Worm (Caenorhabditis elegans) whole organism, L1 larva: ENCODE results near the gene nhr-142.

Source experiments
- alr-1 ChIP-seq: fragments of 200-800 bp; sonication (Bioruptor generic); optimal IDR thresholded peaks from 2 replicates; lab custom pipeline; 2018; ENCODE audit warnings: borderline replicate concordance, mild to moderate bottlenecking, missing genetic modification characterization, missing compliant biosample characterization
- ceh-63 ChIP-seq: fragments of 200-800 bp; sonication (Bioruptor generic); optimal IDR thresholded peaks from 2 replicates; lab custom pipeline; 2018; ENCODE audit warnings: mild to moderate bottlenecking, missing genetic modification characterization, missing compliant biosample characterization
- ceh-82 ChIP-seq, 3 experiments: fragments of 150-350 bp in 1 of 3; sonication (generic microtip) in 2 of 3; optimal IDR thresholded peaks; 2 replicates each; lab custom pipeline; 2014 to 2017; ENCODE audit warnings: missing biosample characterization in 3 of 3, missing genetic modification characterization in 3 of 3
- ceh-90 ChIP-seq: sonication (generic microtip); optimal IDR thresholded peaks from 2 replicates; lab custom pipeline; 2016; ENCODE audit warnings: missing genetic modification characterization, missing compliant biosample characterization
- ces-1 ChIP-seq: fragments of 150-350 bp; optimal IDR thresholded peaks from 2 replicates; lab custom pipeline; 2014; ENCODE audit warnings: missing biosample characterization, missing genetic modification reagents, missing genetic modification characterization
- dsc-1 ChIP-seq: sonication (generic microtip); optimal IDR thresholded peaks from 2 replicates; lab custom pipeline; 2016; ENCODE audit warnings: mild to moderate bottlenecking, missing genetic modification characterization, missing compliant biosample characterization
- efl-1 ChIP-seq, 4 experiments: fragments of 150-350 bp; optimal IDR thresholded peaks in 3 of 4; peaks in 1 of 4; 1 replicate in 1 of 4; 2 replicates in 3 of 4; lab custom pipeline; 2014; ENCODE audit warnings: missing biosample characterization in 2 of 4, missing genetic modification characterization in 2 of 4, missing genetic modification reagents in 2 of 4
- elt-2 ChIP-seq: sonication (generic microtip); optimal IDR thresholded peaks from 2 replicates; lab custom pipeline; 2016; ENCODE audit warnings: missing genetic modification characterization, mild to moderate bottlenecking, inconsistent platforms, missing compliant biosample characterization, missing genetic modification reagents
- ets-5 ChIP-seq: fragments of 200-800 bp; sonication (Bioruptor generic); IDR thresholded peaks from 2 replicates; pipeline ENCODE4 v1.3.6; 2022; ENCODE audit warnings: missing genetic modification characterization, missing compliant biosample characterization
- fkh-4 ChIP-seq: sonication (generic microtip); optimal IDR thresholded peaks from 2 replicates; lab custom pipeline; 2016; ENCODE audit warnings: missing compliant biosample characterization, missing genetic modification characterization, borderline replicate concordance
- fkh-8 ChIP-seq: sonication (generic microtip); optimal IDR thresholded peaks from 2 replicates; lab custom pipeline; 2016; ENCODE audit warnings: mild to moderate bottlenecking, missing genetic modification characterization, missing compliant biosample characterization
- fos-1 ChIP-seq: fragments of 150-350 bp; optimal IDR thresholded peaks from 2 replicates; lab custom pipeline; 2014; ENCODE audit warnings: missing biosample characterization, missing genetic modification characterization
- grh-1 ChIP-seq: fragments of 200-800 bp; sonication (Bioruptor generic); IDR thresholded peaks from 2 replicates; pipeline ENCODE4 v1.3.6; 2022; ENCODE audit warnings: missing genetic modification reagents, missing genetic modification characterization, missing compliant biosample characterization
- hlh-17 ChIP-seq: fragments of 200-800 bp; sonication (Bioruptor generic); optimal IDR thresholded peaks from 2 replicates; lab custom pipeline; 2018; ENCODE audit warnings: missing genetic modification characterization, mild to moderate bottlenecking, missing compliant biosample characterization, moderate library complexity, borderline replicate concordance
- jun-1 ChIP-seq: fragments of 150-350 bp; optimal IDR thresholded peaks from 2 replicates; lab custom pipeline; 2014; ENCODE audit warnings: missing biosample characterization, missing genetic modification reagents, missing genetic modification characterization
- lin-13 ChIP-seq: fragments of 150-350 bp; optimal IDR thresholded peaks from 2 replicates; lab custom pipeline; 2014; ENCODE audit warnings: missing biosample characterization, missing genetic modification reagents, missing genetic modification characterization
- lin-14 ChIP-seq: fragments of 200-800 bp; sonication (Bioruptor generic); optimal IDR thresholded peaks from 2 replicates; lab custom pipeline; 2018; ENCODE audit warnings: mild to moderate bottlenecking, missing genetic modification characterization, moderate library complexity, missing compliant biosample characterization
- lin-15B ChIP-seq: fragments of 150-350 bp; sonication (generic microtip); optimal IDR thresholded peaks from 3 replicates; lab custom pipeline; 2014; ENCODE audit warnings: missing biosample characterization, missing genetic modification characterization
- lin-39 ChIP-seq: fragments of 150-350 bp; optimal IDR thresholded peaks from 2 replicates; lab custom pipeline; 2014; ENCODE audit warnings: missing biosample characterization, missing genetic modification reagents, missing genetic modification characterization
- mdl-1 ChIP-seq, 2 experiments: fragments of 150-350 bp; optimal IDR thresholded peaks; 2 replicates each; lab custom pipeline; 2014 to 2017; ENCODE audit warnings: missing biosample characterization in 2 of 2, missing genetic modification characterization in 2 of 2, inconsistent platforms in 1 of 2
- mep-1 ChIP-seq: fragments of 150-350 bp; optimal IDR thresholded peaks from 2 replicates; lab custom pipeline; 2014; ENCODE audit warnings: missing biosample characterization, missing genetic modification characterization
- nhr-11 ChIP-seq: fragments of 150-350 bp; optimal IDR thresholded peaks from 2 replicates; lab custom pipeline; 2014; ENCODE audit warnings: missing biosample characterization, missing genetic modification characterization
- nhr-12 ChIP-seq: sonication (generic microtip); optimal IDR thresholded peaks from 2 replicates; lab custom pipeline; 2017; ENCODE audit warnings: missing biosample characterization, missing genetic modification characterization
- nhr-19 ChIP-seq: fragments of 200-800 bp; sonication (Bioruptor generic); conservative IDR thresholded peaks from 2 replicates; pipeline ENCODE4 v1.3.6; 2022; ENCODE audit warnings: missing genetic modification characterization, missing compliant biosample characterization
- nhr-237 ChIP-seq: fragments of 150-350 bp; optimal IDR thresholded peaks from 2 replicates; lab custom pipeline; 2014; ENCODE audit warnings: missing biosample characterization, missing genetic modification characterization
- nhr-28 ChIP-seq: fragments of 150-350 bp; optimal IDR thresholded peaks from 2 replicates; lab custom pipeline; 2014; ENCODE audit warnings: missing biosample characterization, missing genetic modification characterization
- nhr-47 ChIP-seq: sonication (generic microtip); optimal IDR thresholded peaks from 2 replicates; lab custom pipeline; 2016; ENCODE audit warnings: mild to moderate bottlenecking, missing genetic modification characterization, moderate library complexity, missing compliant biosample characterization
- nhr-71 ChIP-seq: sonication (generic microtip); optimal IDR thresholded peaks from 2 replicates; lab custom pipeline; 2016; ENCODE audit warnings: mild to moderate bottlenecking, missing genetic modification characterization, moderate library complexity, missing compliant biosample characterization
- nhr-76 ChIP-seq: sonication (generic microtip); optimal IDR thresholded peaks from 2 replicates; lab custom pipeline; 2017; ENCODE audit warnings: missing biosample characterization, missing genetic modification characterization
- nhr-84 ChIP-seq: sonication (generic microtip); optimal IDR thresholded peaks from 2 replicates; lab custom pipeline; 2017; ENCODE audit warnings: missing biosample characterization, missing genetic modification characterization
- nhr-85 ChIP-seq: sonication (generic microtip); peaks from one replicate; lab custom pipeline; 2016; ENCODE audit warnings: missing genetic modification characterization, inconsistent platforms, missing compliant biosample characterization
- nhr-90 ChIP-seq: sonication (generic microtip); optimal IDR thresholded peaks from 2 replicates; lab custom pipeline; 2016; ENCODE audit warnings: mild to moderate bottlenecking, missing genetic modification characterization, missing compliant biosample characterization; ENCODE audit not compliant: poor library complexity
- pag-3 ChIP-seq: sonication (generic microtip); optimal IDR thresholded peaks from 2 replicates; lab custom pipeline; 2017; ENCODE audit warnings: missing genetic modification characterization, mild to moderate bottlenecking, missing compliant biosample characterization, antibody characterized with exemption, borderline replicate concordance; ENCODE audit not compliant: insufficient read depth
- pax-3 ChIP-seq: fragments of 200-800 bp; sonication (Bioruptor generic); optimal IDR thresholded peaks from 2 replicates; lab custom pipeline; 2018; ENCODE audit warnings: mild to moderate bottlenecking, missing genetic modification characterization, moderate library complexity, missing compliant biosample characterization
- rnt-1 ChIP-seq: sonication (generic microtip); optimal IDR thresholded peaks from 2 replicates; lab custom pipeline; 2016; ENCODE audit warnings: mild to moderate bottlenecking, missing genetic modification characterization, moderate library complexity, missing compliant biosample characterization
- snpc-4 ChIP-seq: fragments of 150-350 bp; optimal IDR thresholded peaks from 2 replicates; lab custom pipeline; 2014; ENCODE audit warnings: missing biosample characterization, missing genetic modification characterization
- snu-23 ChIP-seq: sonication (generic microtip); optimal IDR thresholded peaks from 2 replicates; lab custom pipeline; 2016; ENCODE audit warnings: missing genetic modification characterization, missing compliant biosample characterization
- sox-4 ChIP-seq: sonication (generic microtip); optimal IDR thresholded peaks from 2 replicates; lab custom pipeline; 2016; ENCODE audit warnings: missing genetic modification characterization, missing compliant biosample characterization
- tlp-1 ChIP-seq: fragments of 150-350 bp; optimal IDR thresholded peaks from 2 replicates; lab custom pipeline; 2014; ENCODE audit warnings: missing biosample characterization, missing genetic modification characterization
- unc-62 ChIP-seq: fragments of 150-350 bp; optimal IDR thresholded peaks from 2 replicates; lab custom pipeline; 2014; ENCODE audit warnings: missing biosample characterization, missing genetic modification reagents, missing genetic modification characterization
- vab-15 ChIP-seq: sonication (generic microtip); optimal IDR thresholded peaks from 2 replicates; lab custom pipeline; 2017; ENCODE audit warnings: missing genotype, mild to moderate bottlenecking, missing genetic modification characterization, missing compliant biosample characterization
- zag-1 ChIP-seq: fragments of 150-350 bp; optimal IDR thresholded peaks from 2 replicates; lab custom pipeline; 2014; ENCODE audit warnings: missing biosample characterization, missing genetic modification characterization
- zip-4 ChIP-seq: fragments of 200-800 bp; sonication (Bioruptor generic); optimal IDR thresholded peaks from 2 replicates; lab custom pipeline; 2018; ENCODE audit warnings: mild to moderate bottlenecking, missing genetic modification characterization, moderate library complexity, missing compliant biosample characterization

The nhr-142 gene

ce11 chrV:5774137-5774536 lies 16.2 kb downstream of the nhr-142 start:
- TF ChIP-seq mep-1 (no peak), efl-1 (optimal IDR thresholded peaks at IDR 0.05; lab: Kevin White, UChicago) (no peak), efl-1 (GFP tag; optimal IDR thresholded peaks at IDR 0.05 in 1 of 2; lab: Kevin White, UChicago) (peak in 1 of 2 experiments; percentile 91)

ce11 chrV:5772503-5772902 lies 17.9 kb downstream of the nhr-142 start:
- TF ChIP-seq nhr-76 (tag; lab: Kevin White, UChicago): no peak
- no peak for TF ChIP-seq lin-15B (tag; lab: Kevin White, UChicago)
- TF ChIP-seq nhr-11 (tag; lab: Kevin White, UChicago): no peak
- TF ChIP-seq snpc-4: no peak
- no peak for TF ChIP-seq zip-4 (GFP tag; lab: Kevin White, UChicago)

ce11 chrV:5771627-5772026 lies 18.7 kb downstream of the nhr-142 start, which contains the start of gene F44E7.3:
Gene F44E7.3, plus strand, starts transcription at chrV:5771945.
- no peak for TF ChIP-seq lin-39 (tag; lab: Kevin White, UChicago)
- no peak for TF ChIP-seq nhr-84
- TF ChIP-seq sox-4 (tag; lab: Kevin White, UChicago): no peak
- TF ChIP-seq ces-1 (GFP tag; lab: Kevin White, UChicago): no peak
- TF ChIP-seq dsc-1 (tag; lab: Kevin White, UChicago): no peak
- TF ChIP-seq tlp-1 (tag; lab: Kevin White, UChicago): no peak
- no peak for TF ChIP-seq pax-3 (tag; lab: Kevin White, UChicago)
- TF ChIP-seq nhr-90: no peak

- TF ChIP-seq zip-4 (GFP tag; lab: Kevin White, UChicago): no peak
- no peak for TF ChIP-seq fos-1
- TF ChIP-seq lin-14: peak; percentile 25
- no peak for TF ChIP-seq vab-15 (tag; lab: Kevin White, UChicago)
- TF ChIP-seq ceh-82 (tag; optimal IDR thresholded peaks at IDR 0.05; lab: Kevin White, UChicago): no peak
- TF ChIP-seq nhr-19 (GFP tag; lab: Robert Waterston, UW): peak; percentile 49
- no peak for TF ChIP-seq ets-5 (GFP tag; lab: Robert Waterston, UW)
- TF ChIP-seq nhr-237: no peak
- TF ChIP-seq mep-1: no peak
- TF ChIP-seq hlh-17 (GFP tag; lab: Kevin White, UChicago): no peak
- no peak for TF ChIP-seq snu-23 (GFP tag; lab: Kevin White, UChicago)
- no peak for TF ChIP-seq zag-1 (tag; lab: Kevin White, UChicago)
- TF ChIP-seq grh-1 (GFP tag; lab: Robert Waterston, UW): no peak
- TF ChIP-seq jun-1 (tag; lab: Kevin White, UChicago): no peak
- TF ChIP-seq nhr-71: no peak
- peak; percentile 74 for TF ChIP-seq nhr-85 (tag; lab: Kevin White, UChicago)
- no peak for TF ChIP-seq ceh-63 (GFP tag; lab: Kevin White, UChicago)
- no peak for TF ChIP-seq nhr-12
- TF ChIP-seq mdl-1 (tag; optimal IDR thresholded peaks at IDR 0.05; lab: Kevin White, UChicago): no peak
- TF ChIP-seq elt-2 (tag; lab: Kevin White, UChicago): no peak
These were observed 20.4 kb downstream of the nhr-142 start for ce11 chrV:5769999-5770398.

- TF ChIP-seq lin-13 (GFP tag; lab: Kevin White, UChicago) (no peak), nhr-71 (peak; percentile 58), nhr-19 (GFP tag; lab: Robert Waterston, UW) (0 out of 2 replicates have a peak, but pooled peaks have one; percentile 3), fkh-4 (tag; lab: Kevin White, UChicago) (no peak), elt-2 (tag; lab: Kevin White, UChicago) (peak; percentile 76), ceh-90 (tag; lab: Kevin White, UChicago) (no peak), sox-4 (tag; lab: Kevin White, UChicago) (peak; percentile 57), lin-14 (peak; percentile 23), unc-62 (no peak), ces-1 (GFP tag; lab: Kevin White, UChicago) (no peak), alr-1 (tag; lab: Kevin White, UChicago) (no peak), rnt-1 (tag; lab: Kevin White, UChicago) (no peak), pag-3 (tag; lab: Kevin White, UChicago) (no peak), nhr-47 (tag; lab: Kevin White, UChicago) (peak; percentile 39), nhr-28 (no peak), fkh-8 (tag; lab: Kevin White, UChicago) (peak; percentile 67)
These were observed 20.9 kb downstream of the nhr-142 start for ce11 chrV:5769500-5769899.
